Fruit fly (Drosophila melanogaster) whole organism, embryonic: ENCODE data around the gene CG11672.
A peak's percentile ranks its signal among the peaks of the same experiment; 100 is the strongest.

Experiments used
- Atf-2 ChIP-seq: fragments of 200-800 bp; sonication (Bioruptor generic); optimal IDR thresholded peaks from 2 replicates; lab custom pipeline; 2016; ENCODE audit warnings: missing biosample characterization, missing genetic modification characterization
- C15 ChIP-seq: fragments of 200-800 bp; sonication (Bioruptor generic); IDR thresholded peaks from 3 replicates; pipeline ENCODE4 v1.3.6; 2022; ENCODE audit warnings: missing biosample characterization, missing genetic modification characterization
- CG10321 ChIP-seq: fragments of 200-800 bp; sonication (Bioruptor generic); IDR thresholded peaks from 2 replicates; pipeline ENCODE4 v1.3.6; 2022; ENCODE audit warnings: missing biosample characterization, missing genetic modification characterization
- CG11247 ChIP-seq: fragments of 200-800 bp; sonication (Bioruptor generic); IDR thresholded peaks from 2 replicates; pipeline ENCODE4 v1.3.6; 2022; ENCODE audit warnings: missing biosample characterization, missing genetic modification characterization
- CG13296 ChIP-seq: fragments of 200-800 bp; sonication (Bioruptor generic); optimal IDR thresholded peaks from 3 replicates; lab custom pipeline; 2018; ENCODE audit warnings: missing biosample characterization, mild to moderate bottlenecking, missing genetic modification characterization
- CG13775 ChIP-seq: fragments of 200-800 bp; sonication (Bioruptor generic); optimal IDR thresholded peaks from 3 replicates; lab custom pipeline; 2017; ENCODE audit warnings: missing biosample characterization, mild to moderate bottlenecking, missing genetic modification characterization
- CG15479 ChIP-seq: fragments of 200-800 bp; sonication (Bioruptor generic); optimal IDR thresholded peaks from 3 replicates; lab custom pipeline; 2019; ENCODE audit warnings: missing biosample characterization, mild to moderate bottlenecking, missing genetic modification characterization, moderate library complexity
- CG16779 ChIP-seq: fragments of 200-800 bp; sonication (Bioruptor generic); IDR thresholded peaks from 2 replicates; pipeline ENCODE4 v1.3.6; 2022; ENCODE audit warnings: missing biosample characterization, missing genetic modification characterization
- CG17385 ChIP-seq: fragments of 200-800 bp; sonication (Bioruptor generic); optimal IDR thresholded peaks from 3 replicates; lab custom pipeline; 2018; ENCODE audit warnings: missing biosample characterization, mild to moderate bottlenecking, missing genetic modification characterization
- CG2678 ChIP-seq: fragments of 200-800 bp; sonication (Bioruptor generic); optimal IDR thresholded peaks from 3 replicates; lab custom pipeline; 2019; ENCODE audit warnings: missing biosample characterization, mild to moderate bottlenecking, missing genetic modification characterization, moderate library complexity
- CG33213 ChIP-seq: fragments of 200-800 bp; sonication (Bioruptor generic); optimal IDR thresholded peaks from 3 replicates; lab custom pipeline; 2016; ENCODE audit warnings: missing biosample characterization, missing genetic modification characterization
- CG8478 ChIP-seq: fragments of >200 bp; optimal IDR thresholded peaks from 2 replicates; lab custom pipeline; 2018
- CG8944 ChIP-seq: fragments of 200-800 bp; sonication (Bioruptor generic); optimal IDR thresholded peaks from 3 replicates; lab custom pipeline; 2016; ENCODE audit warnings: missing biosample characterization, missing genetic modification characterization
- CTCF ChIP-seq: fragments of 200-800 bp; sonication (Bioruptor generic); optimal IDR thresholded peaks from 2 replicates; lab custom pipeline; 2017; ENCODE audit warnings: missing biosample characterization, mild to moderate bottlenecking, missing genetic modification characterization, moderate library complexity
- Dad ChIP-seq: fragments of 200-800 bp; sonication (Bioruptor generic); optimal IDR thresholded peaks from 3 replicates; lab custom pipeline; 2016; ENCODE audit warnings: missing biosample characterization, missing genetic modification characterization
- Dek ChIP-seq: fragments of 200-800 bp; sonication (Bioruptor generic); optimal IDR thresholded peaks from 3 replicates; lab custom pipeline; 2019; ENCODE audit warnings: missing biosample characterization, mild to moderate bottlenecking, missing genetic modification characterization, moderate library complexity
- Dfd ChIP-seq, 2 experiments: fragments of >200 bp; optimal IDR thresholded peaks; 2 replicates each; lab custom pipeline; 2017; ENCODE audit warnings: missing biosample characterization in 2 of 2, missing genetic modification characterization in 2 of 2
- ERR ChIP-seq: fragments of 200-800 bp; sonication (Bioruptor generic); optimal IDR thresholded peaks from 2 replicates; lab custom pipeline; 2016; ENCODE audit warnings: missing biosample characterization, missing genetic modification characterization
- Fer1 ChIP-seq: fragments of 200-800 bp; sonication (Bioruptor generic); optimal IDR thresholded peaks from 2 replicates; lab custom pipeline; 2017; ENCODE audit warnings: missing biosample characterization, mild to moderate bottlenecking, missing genetic modification characterization
- Hr78 ChIP-seq, 2 experiments: fragments of 200-800 bp in 1 of 2; fragments of >200 bp in 1 of 2; sonication (Bioruptor generic) in 1 of 2; optimal IDR thresholded peaks; 2 replicates each; lab custom pipeline; 2017 to 2019; ENCODE audit warnings: missing biosample characterization in 2 of 2, missing genetic modification characterization in 2 of 2, mild to moderate bottlenecking in 1 of 2, moderate library complexity in 1 of 2
- Kr ChIP-seq: fragments of 200-800 bp; sonication (Bioruptor generic); optimal IDR thresholded peaks from 2 replicates; lab custom pipeline; 2017; ENCODE audit warnings: missing biosample characterization, mild to moderate bottlenecking, missing genetic modification characterization
- Med ChIP-seq: fragments of 200-800 bp; sonication (Bioruptor generic); peaks from one replicate; lab custom pipeline; 2016; ENCODE audit warnings: missing biosample characterization, missing genetic modification characterization, mild to moderate bottlenecking, inconsistent platforms, moderate library complexity
- Myb ChIP-seq: fragments of 200-800 bp; sonication (Bioruptor generic); optimal IDR thresholded peaks from 2 replicates; lab custom pipeline; 2016; ENCODE audit warnings: missing biosample characterization, missing genetic modification characterization
- Sox102F ChIP-seq: fragments of 200-800 bp; sonication (Bioruptor generic); optimal IDR thresholded peaks from 2 replicates; lab custom pipeline; 2018; ENCODE audit warnings: missing biosample characterization, mild to moderate bottlenecking, missing genetic modification characterization, moderate library complexity
- Stat92E ChIP-seq, 3 experiments: fragments of >200 bp in 2 of 3; fragments of 200-800 bp in 1 of 3; sonication (Bioruptor generic) in 1 of 3; optimal IDR thresholded peaks; 2 replicates each; lab custom pipeline; 2017 to 2019; ENCODE audit warnings: missing biosample characterization in 3 of 3, missing genetic modification characterization in 3 of 3, mild to moderate bottlenecking in 1 of 3, moderate library complexity in 1 of 3
- az2 ChIP-seq: fragments of 200-800 bp; sonication (Bioruptor generic); optimal IDR thresholded peaks from 3 replicates; lab custom pipeline; 2016; ENCODE audit warnings: missing biosample characterization, missing genetic modification characterization
- bab2 ChIP-seq: fragments of 200-800 bp; sonication (Bioruptor generic); optimal IDR thresholded peaks from 2 replicates; lab custom pipeline; 2016; ENCODE audit warnings: missing biosample characterization, missing genetic modification characterization
- cad ChIP-seq: fragments of >200 bp; optimal IDR thresholded peaks from 2 replicates; lab custom pipeline; 2017; ENCODE audit warnings: missing biosample characterization, missing genetic modification characterization
- caup ChIP-seq: fragments of 200-800 bp; sonication (Bioruptor generic); optimal IDR thresholded peaks from 3 replicates; lab custom pipeline; 2017; ENCODE audit warnings: missing biosample characterization, mild to moderate bottlenecking, missing genetic modification characterization, moderate library complexity; ENCODE audit not compliant: severe bottlenecking
- exex ChIP-seq: fragments of 200-800 bp; sonication (Bioruptor generic); optimal IDR thresholded peaks from 4 replicates; lab custom pipeline; 2018; ENCODE audit warnings: missing biosample characterization, mild to moderate bottlenecking, missing genetic modification characterization, moderate library complexity
- fu2 ChIP-seq: fragments of 200-800 bp; sonication (Bioruptor generic); optimal IDR thresholded peaks from 2 replicates; lab custom pipeline; 2016; ENCODE audit warnings: missing biosample characterization, missing genetic modification characterization
- gcm ChIP-seq: fragments of 200-800 bp; sonication (Bioruptor generic); optimal IDR thresholded peaks from 2 replicates; lab custom pipeline; 2019; ENCODE audit warnings: missing biosample characterization, mild to moderate bottlenecking, missing genetic modification characterization, moderate library complexity
- jumu ChIP-seq: fragments of 200-800 bp; sonication (Bioruptor generic); optimal IDR thresholded peaks from 3 replicates; lab custom pipeline; 2016; ENCODE audit warnings: missing biosample characterization, missing genetic modification characterization
- odd ChIP-seq: fragments of 200-800 bp; sonication (Bioruptor generic); optimal IDR thresholded peaks from 2 replicates; lab custom pipeline; 2017; ENCODE audit warnings: missing biosample characterization, mild to moderate bottlenecking, missing genetic modification characterization
- pho ChIP-seq: fragments of 200-800 bp; sonication (Bioruptor generic); optimal IDR thresholded peaks from 2 replicates; lab custom pipeline; 2016; ENCODE audit warnings: missing biosample characterization, missing genetic modification characterization
- prd ChIP-seq, 3 experiments: fragments of >200 bp in 2 of 3; fragments of 200-800 bp in 1 of 3; sonication (Bioruptor generic) in 1 of 3; optimal IDR thresholded peaks in 2 of 3; IDR thresholded peaks in 1 of 3; 2 replicates in 2 of 3; 3 replicates in 1 of 3; pipeline versions ENCODE4 v1.3.6 to Lab custom; 2017 to 2022; ENCODE audit warnings: missing biosample characterization in 1 of 3, missing genetic modification characterization in 1 of 3
- seq ChIP-seq: fragments of 200-800 bp; sonication (Bioruptor generic); IDR thresholded peaks from 2 replicates; pipeline ENCODE4 v1.3.6; 2022; ENCODE audit warnings: missing biosample characterization, missing genetic modification characterization
- tll ChIP-seq, 2 experiments: fragments of 200-800 bp in 1 of 2; fragments of >200 bp in 1 of 2; sonication (Bioruptor generic) in 1 of 2; optimal IDR thresholded peaks; 2 replicates each; lab custom pipeline; 2017 to 2019; ENCODE audit warnings: missing biosample characterization in 2 of 2, missing genetic modification characterization in 2 of 2, mild to moderate bottlenecking in 1 of 2, moderate library complexity in 1 of 2
- wor ChIP-seq: fragments of 200-800 bp; sonication (Bioruptor generic); IDR thresholded peaks from 2 replicates; pipeline ENCODE4 v1.3.6; 2022; ENCODE audit warnings: missing biosample characterization, missing genetic modification characterization

CG11672 gene

DNA sequence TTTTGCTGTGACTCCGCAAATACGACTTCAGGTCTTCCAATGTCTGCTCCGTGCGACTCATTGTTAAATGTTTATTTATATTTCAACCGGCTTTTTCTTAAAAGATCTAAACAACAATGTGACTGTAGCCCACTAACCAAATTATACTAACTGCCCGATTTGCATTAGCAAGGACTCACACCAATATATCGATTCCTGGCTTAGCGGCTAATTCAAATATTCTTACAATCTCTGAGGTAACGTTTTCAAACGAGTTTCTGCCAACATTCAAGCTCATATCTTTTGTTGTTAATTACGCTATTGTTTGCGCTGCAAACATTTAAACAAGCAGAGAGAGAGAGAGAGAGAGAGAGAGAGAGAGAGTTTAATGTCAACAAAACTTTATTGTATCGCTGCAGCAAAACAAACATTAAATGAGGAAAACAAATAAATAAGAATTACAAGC is 18.2 kb upstream of the CG11672 start, which contains the start of gene tex (continued):
- TF ChIP-seq CG8944 (GFP tag; lab: Kevin White, UChicago) (no peak), CTCF (GFP tag; lab: Kevin White, UChicago) (peak; percentile 19), C15 (GFP tag; lab: Robert Waterston, UW) (no peak), CG10321 (no peak), CG17385 (GFP tag; lab: Kevin White, UChicago) (no peak), Fer1 (GFP tag; lab: Kevin White, UChicago) (no peak), Sox102F (GFP tag; lab: Kevin White, UChicago) (no peak), fu2 (GFP tag; lab: Kevin White, UChicago) (no peak), Stat92E (GFP tag; optimal IDR thresholded peaks at IDR 0.05; lab: Kevin White, UChicago) (peak in 1 of 3 experiments; percentile 5), CG8478 (lab: Kevin White, UChicago) (no peak), seq (GFP tag; lab: Robert Waterston, UW) (no peak), Atf-2 (GFP tag; lab: Kevin White, UChicago) (no peak), CG2678 (tag; lab: Kevin White, UChicago) (no peak), ERR (GFP tag; lab: Kevin White, UChicago) (no peak), pho (no peak), CG33213 (peak; percentile 58), CG16779 (GFP tag; lab: Robert Waterston, UW) (no peak), CG13775 (no peak), az2 (GFP tag; lab: Kevin White, UChicago) (no peak), CG11247 (GFP tag; lab: Robert Waterston, UW) (no peak), Myb (GFP tag; lab: Kevin White, UChicago) (peak; percentile 59), Dek (tag; lab: Kevin White, UChicago) (no peak)

DNA sequence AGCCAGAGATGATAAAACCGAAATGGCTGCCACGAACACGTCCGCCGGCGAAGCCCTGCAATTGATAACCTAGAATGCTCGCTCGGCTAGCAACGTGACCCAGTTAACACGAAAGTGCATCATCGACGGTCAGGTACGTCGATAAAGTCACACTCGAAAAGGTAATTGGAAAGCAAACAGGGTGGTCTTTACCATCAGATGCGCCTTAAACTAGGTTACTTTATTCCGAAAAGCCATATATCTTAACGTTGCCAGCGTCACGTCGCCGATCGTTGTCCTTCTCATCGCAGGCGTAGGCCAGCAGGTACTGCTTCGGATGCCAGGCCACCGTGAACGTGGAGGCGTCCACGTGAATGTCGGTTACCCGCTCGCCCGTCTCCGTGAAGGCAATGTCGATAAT is 16.9 kb upstream of the CG11672 start:
- TF ChIP-seq prd (optimal IDR thresholded peaks at IDR 0.05; lab: Kevin White, UChicago) (no peak), prd (GFP tag; IDR thresholded peaks at IDR 0.05; lab: Robert Waterston, UW) (no peak), jumu (GFP tag; lab: Kevin White, UChicago) (no peak), Med (peak; percentile 36), exex (tag; lab: Kevin White, UChicago) (no peak), Kr (GFP tag; lab: Kevin White, UChicago) (no peak), bab2 (GFP tag; lab: Kevin White, UChicago) (no peak), odd (GFP tag; lab: Kevin White, UChicago) (no peak), CG15479 (GFP tag; lab: Kevin White, UChicago) (no peak), tll (GFP tag; optimal IDR thresholded peaks at IDR 0.05; lab: Kevin White, UChicago) (peak in 1 of 2 experiments; percentile 94), gcm (GFP tag; lab: Kevin White, UChicago) (no peak), Dad (GFP tag; lab: Kevin White, UChicago) (no peak), Dfd (GFP tag; optimal IDR thresholded peaks at IDR 0.05; lab: Kevin White, UChicago) (no peak), caup (GFP tag; lab: Kevin White, UChicago) (no peak), wor (GFP tag; lab: Robert Waterston, UW) (no peak), cad (GFP tag; lab: Kevin White, UChicago) (peak; percentile 82), CG13296 (GFP tag; lab: Kevin White, UChicago) (no peak), Hr78 (GFP tag; optimal IDR thresholded peaks at IDR 0.05; lab: Kevin White, UChicago) (no peak)
